Fruit fly (Drosophila melanogaster) whole organism, prepupa: ENCODE data around the gene Alp11.

Source experiments
- Blimp-1 ChIP-seq: fragments of 200-800 bp; sonication (Bioruptor generic); optimal IDR thresholded peaks from 3 replicates; lab custom pipeline; 2017; ENCODE audit warnings: missing biosample characterization, missing genetic modification characterization, mild to moderate bottlenecking, moderate library complexity, missing genetic modification reagents
- CG10631 ChIP-seq: fragments of 200-800 bp; sonication (Bioruptor generic); optimal IDR thresholded peaks from 2 replicates; lab custom pipeline; 2016; ENCODE audit warnings: missing biosample characterization, missing genetic modification characterization
- CG10669 ChIP-seq: fragments of 200-800 bp; sonication (Bioruptor generic); optimal IDR thresholded peaks from 3 replicates; lab custom pipeline; 2018; ENCODE audit warnings: missing biosample characterization, mild to moderate bottlenecking, missing genetic modification characterization, moderate library complexity
- CG11762 ChIP-seq: fragments of 200-800 bp; sonication (Bioruptor generic); optimal IDR thresholded peaks from 3 replicates; lab custom pipeline; 2016; ENCODE audit warnings: missing biosample characterization, missing genetic modification characterization; ENCODE audit not compliant: insufficient read depth
- CG11902 ChIP-seq: fragments of 200-800 bp; sonication (Bioruptor generic); optimal IDR thresholded peaks from 3 replicates; lab custom pipeline; 2016; ENCODE audit warnings: missing biosample characterization, missing genetic modification characterization
- CG15336 ChIP-seq: fragments of 200-800 bp; sonication (Bioruptor generic); IDR thresholded peaks from 2 replicates; pipeline ENCODE4 v1.3.6; 2022; ENCODE audit warnings: missing biosample characterization, missing genetic modification characterization
- CG1621 ChIP-seq: fragments of 200-800 bp; sonication (Bioruptor generic); optimal IDR thresholded peaks from 3 replicates; lab custom pipeline; 2018; ENCODE audit warnings: missing biosample characterization, mild to moderate bottlenecking, missing genetic modification characterization
- CG16779 ChIP-seq: fragments of 200-800 bp; sonication (Bioruptor generic); optimal IDR thresholded peaks from 3 replicates; lab custom pipeline; 2017; ENCODE audit warnings: missing biosample characterization, mild to moderate bottlenecking, missing genetic modification characterization
- CG3032 ChIP-seq: fragments of 200-800 bp; optimal IDR thresholded peaks from 2 replicates; lab custom pipeline; 2019; ENCODE audit warnings: missing biosample characterization, mild to moderate bottlenecking, missing genetic modification characterization, moderate library complexity
- CG31627 ChIP-seq: fragments of 200-800 bp; sonication (Bioruptor generic); optimal IDR thresholded peaks from 3 replicates; lab custom pipeline; 2016; ENCODE audit warnings: missing biosample characterization, missing genetic modification characterization
- CG32006 ChIP-seq: fragments of 200-800 bp; sonication (Bioruptor generic); optimal IDR thresholded peaks from 3 replicates; lab custom pipeline; 2017; ENCODE audit warnings: missing biosample characterization, mild to moderate bottlenecking, missing genetic modification characterization
- CG34406 ChIP-seq: fragments of 200-800 bp; sonication (Bioruptor generic); optimal IDR thresholded peaks from 3 replicates; lab custom pipeline; 2016; ENCODE audit warnings: missing biosample characterization, missing genetic modification characterization
- CG3919 ChIP-seq: fragments of 200-800 bp; sonication (Bioruptor generic); optimal IDR thresholded peaks from 3 replicates; lab custom pipeline; 2016; ENCODE audit warnings: missing biosample characterization, missing genetic modification characterization
- CG4318 ChIP-seq: fragments of 200-800 bp; sonication (Bioruptor generic); optimal IDR thresholded peaks from 3 replicates; lab custom pipeline; 2017; ENCODE audit warnings: missing biosample characterization, mild to moderate bottlenecking, missing genetic modification characterization
- CG6163 ChIP-seq: fragments of 200-800 bp; sonication (Bioruptor generic); IDR thresholded peaks from 3 replicates; pipeline ENCODE4 v1.3.6; 2022; ENCODE audit warnings: missing biosample characterization, missing genetic modification characterization
- CG6276 ChIP-seq: fragments of 200-800 bp; sonication (Bioruptor generic); optimal IDR thresholded peaks from 2 replicates; lab custom pipeline; 2017; ENCODE audit warnings: missing biosample characterization, mild to moderate bottlenecking, missing genetic modification characterization
- CG6808 ChIP-seq: fragments of 200-800 bp; sonication (Bioruptor generic); optimal IDR thresholded peaks from 3 replicates; lab custom pipeline; 2017; ENCODE audit warnings: missing biosample characterization, missing genetic modification characterization, mild to moderate bottlenecking, moderate library complexity, missing genetic modification reagents
- CG6854 ChIP-seq: fragments of 200-800 bp; sonication (Bioruptor generic); optimal IDR thresholded peaks from 2 replicates; lab custom pipeline; 2017; ENCODE audit warnings: missing biosample characterization, mild to moderate bottlenecking, missing genetic modification characterization
- CG7368 ChIP-seq: fragments of 200-800 bp; sonication (Bioruptor generic); optimal IDR thresholded peaks from 3 replicates; lab custom pipeline; 2016; ENCODE audit warnings: missing biosample characterization, missing genetic modification characterization
- CG8119 ChIP-seq: fragments of 200-800 bp; sonication (Bioruptor generic); IDR thresholded peaks from 3 replicates; pipeline ENCODE4 v1.3.6; 2022; ENCODE audit warnings: missing biosample characterization, missing genetic modification characterization
- CG8632 ChIP-seq: fragments of 200-800 bp; sonication (Bioruptor generic); optimal IDR thresholded peaks from 3 replicates; lab custom pipeline; 2016; ENCODE audit warnings: missing biosample characterization, missing genetic modification characterization
- CG9139 ChIP-seq: fragments of 200-800 bp; sonication (Bioruptor generic); optimal IDR thresholded peaks from 3 replicates; lab custom pipeline; 2017; ENCODE audit warnings: missing biosample characterization, mild to moderate bottlenecking, missing genetic modification characterization
- Eip75B ChIP-seq: fragments of 200-800 bp; sonication (Bioruptor generic); optimal IDR thresholded peaks from 3 replicates; lab custom pipeline; 2016; ENCODE audit warnings: missing biosample characterization, missing genetic modification characterization
- Eip93F ChIP-seq: fragments of 200-800 bp; sonication (Bioruptor generic); optimal IDR thresholded peaks from 2 replicates; lab custom pipeline; 2016; ENCODE audit warnings: missing biosample characterization, mild to moderate bottlenecking, missing genetic modification characterization
- Ets21C ChIP-seq: fragments of 200-800 bp; sonication (Bioruptor generic); optimal IDR thresholded peaks from 3 replicates; lab custom pipeline; 2016; ENCODE audit warnings: missing biosample characterization, missing genetic modification characterization
- Hr38 ChIP-seq: sonication (Bioruptor generic); optimal IDR thresholded peaks from 2 replicates; lab custom pipeline; 2016; ENCODE audit warnings: missing biosample characterization, missing genetic modification characterization
- Hr39 ChIP-seq: fragments of 200-800 bp; sonication (Bioruptor generic); optimal IDR thresholded peaks from 2 replicates; lab custom pipeline; 2016; ENCODE audit warnings: missing biosample characterization, missing genetic modification characterization
- Hr4 ChIP-seq: fragments of 200-800 bp; sonication (Bioruptor generic); optimal IDR thresholded peaks from 3 replicates; lab custom pipeline; 2016; ENCODE audit warnings: missing biosample characterization, missing genetic modification characterization
- Lpt ChIP-seq: fragments of 200-800 bp; sonication (Bioruptor generic); optimal IDR thresholded peaks from 3 replicates; lab custom pipeline; 2016; ENCODE audit warnings: missing biosample characterization, missing genetic modification characterization
- OdsH ChIP-seq: fragments of 200-800 bp; sonication (Bioruptor generic); optimal IDR thresholded peaks from 3 replicates; lab custom pipeline; 2016; ENCODE audit warnings: missing biosample characterization, missing genetic modification characterization
- Sox14 ChIP-seq: fragments of 200-800 bp; sonication (Bioruptor generic); optimal IDR thresholded peaks from 3 replicates; lab custom pipeline; 2016; ENCODE audit warnings: missing biosample characterization, missing genetic modification characterization
- Sox15 ChIP-seq: fragments of 200-800 bp; sonication (Bioruptor generic); optimal IDR thresholded peaks from 3 replicates; lab custom pipeline; 2016; ENCODE audit warnings: missing biosample characterization, missing genetic modification characterization
- achi ChIP-seq: fragments of 200-800 bp; sonication (Bioruptor generic); optimal IDR thresholded peaks from 3 replicates; lab custom pipeline; 2016; ENCODE audit warnings: missing biosample characterization, missing genetic modification characterization
- acj6 ChIP-seq: fragments of 200-800 bp; sonication (Bioruptor generic); optimal IDR thresholded peaks from 3 replicates; lab custom pipeline; 2016; ENCODE audit warnings: missing biosample characterization, missing genetic modification characterization
- cyc ChIP-seq: fragments of 200-800 bp; sonication (Bioruptor generic); optimal IDR thresholded peaks from 3 replicates; lab custom pipeline; 2016; ENCODE audit warnings: missing biosample characterization, missing genetic modification characterization
- dac ChIP-seq: fragments of 200-800 bp; sonication (Bioruptor generic); optimal IDR thresholded peaks from 2 replicates; lab custom pipeline; 2017; ENCODE audit warnings: missing biosample characterization, mild to moderate bottlenecking, missing genetic modification characterization
- fkh ChIP-seq: fragments of 200-800 bp; sonication (Bioruptor generic); optimal IDR thresholded peaks from 3 replicates; lab custom pipeline; 2017; ENCODE audit warnings: missing biosample characterization, mild to moderate bottlenecking, missing genetic modification characterization, moderate library complexity
- net ChIP-seq: fragments of 200-800 bp; sonication (Bioruptor generic); optimal IDR thresholded peaks from 3 replicates; lab custom pipeline; 2016; ENCODE audit warnings: missing biosample characterization, missing genetic modification characterization
- pdm3 ChIP-seq: fragments of 200-800 bp; sonication (Bioruptor generic); optimal IDR thresholded peaks from 3 replicates; lab custom pipeline; 2016; ENCODE audit warnings: missing biosample characterization, missing genetic modification characterization
- salr ChIP-seq, 2 experiments: fragments of 200-800 bp; sonication (Bioruptor generic); optimal IDR thresholded peaks; 3 replicates each; lab custom pipeline; 2016 to 2018; ENCODE audit warnings: missing biosample characterization in 2 of 2, missing genetic modification characterization in 2 of 2, mild to moderate bottlenecking in 1 of 2
- spab ChIP-seq: fragments of 200-800 bp; sonication (Bioruptor generic); optimal IDR thresholded peaks from 2 replicates; lab custom pipeline; 2017; ENCODE audit warnings: missing biosample characterization, mild to moderate bottlenecking, missing genetic modification characterization, missing genetic modification reagents
- topi ChIP-seq: fragments of 200-800 bp; sonication (Bioruptor generic); optimal IDR thresholded peaks from 3 replicates; lab custom pipeline; 2016; ENCODE audit warnings: missing biosample characterization, missing genetic modification characterization
- vri ChIP-seq: fragments of 200-800 bp; sonication (Bioruptor generic); optimal IDR thresholded peaks from 3 replicates; lab custom pipeline; 2016; ENCODE audit warnings: missing biosample characterization, mild to moderate bottlenecking, missing genetic modification characterization

Gene Alp11

DNA sequence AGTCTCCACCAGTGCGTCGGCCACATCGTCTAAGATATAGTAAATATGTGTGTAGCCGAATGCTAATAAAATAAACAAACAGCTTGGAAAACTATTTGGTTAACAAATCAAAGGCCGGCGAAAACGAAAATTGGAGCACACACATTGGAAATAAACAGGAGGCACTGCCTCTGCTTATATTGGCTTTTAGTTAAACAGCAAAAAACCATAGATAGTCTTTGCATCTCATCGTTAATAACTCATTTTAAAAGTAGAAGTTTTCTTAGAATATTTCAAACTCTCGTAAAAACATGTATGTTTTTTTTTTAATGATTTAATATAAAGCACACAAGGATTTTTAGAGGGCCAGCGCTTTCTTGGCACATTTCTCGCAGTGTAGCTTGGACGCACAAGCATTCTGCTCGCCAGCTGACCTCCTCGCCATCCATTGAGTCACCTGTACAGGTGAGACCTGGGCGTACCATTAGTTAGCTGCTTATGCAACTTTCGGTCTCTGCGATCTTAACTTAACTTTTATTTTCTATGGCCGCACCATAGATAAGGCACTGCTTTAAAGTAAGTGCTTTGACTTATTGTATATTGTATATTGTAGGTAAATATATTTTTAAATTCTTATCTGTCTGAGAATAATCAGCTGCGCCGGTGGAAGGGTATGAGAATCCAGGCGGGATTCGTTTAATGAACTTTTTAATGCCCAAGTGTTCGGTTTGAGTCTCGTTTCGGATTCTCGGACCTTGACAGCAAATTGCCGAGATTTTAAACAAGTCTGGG is 4.4 kb downstream of the Alp11 start (continued):
- TF ChIP-seq vri (GFP tag; lab: Kevin White, UChicago) (peak; percentile 34), CG3032 (tag; lab: Kevin White, UChicago) (no peak), Blimp-1 (GFP tag; lab: Kevin White, UChicago) (no peak), CG6276 (no peak), cyc (GFP tag; lab: Kevin White, UChicago) (no peak), CG6163 (GFP tag; lab: Robert Waterston, UW) (peak; percentile 22; the same call in 1 of the 3 replicates), CG10631 (GFP tag; lab: Kevin White, UChicago) (no peak), Lpt (no peak), CG4318 (GFP tag; lab: Kevin White, UChicago) (peak; percentile 11), CG9139 (GFP tag; lab: Kevin White, UChicago) (no peak), CG8632 (no peak), fkh (GFP tag; lab: Kevin White, UChicago) (peak; percentile 66), CG15336 (GFP tag; lab: Robert Waterston, UW) (peak; percentile 35; the same call in 1 of the 2 replicates), acj6 (GFP tag; lab: Kevin White, UChicago) (no peak), Eip75B (GFP tag; lab: Kevin White, UChicago) (no peak), Eip93F (GFP tag; lab: Kevin White, UChicago) (no peak), achi (GFP tag; lab: Kevin White, UChicago) (no peak), CG16779 (tag; lab: Kevin White, UChicago) (no peak), CG6854 (GFP tag; lab: Kevin White, UChicago) (no peak), Sox15 (GFP tag; lab: Kevin White, UChicago) (no peak), CG7368 (no peak), Hr39 (GFP tag; lab: Kevin White, UChicago) (no peak), topi (GFP tag; lab: Kevin White, UChicago) (peak; percentile 5), CG3919 (no peak), CG11902 (GFP tag; lab: Kevin White, UChicago) (no peak), CG34406 (no peak), CG31627 (no peak), spab (GFP tag; lab: Kevin White, UChicago) (no peak), CG10669 (GFP tag; lab: Kevin White, UChicago) (no peak)

dm6 chrX:15592822-15593476 is 5.4 kb downstream of the Alp11 start:
- no peak for TF ChIP-seq CG34406
- TF ChIP-seq fkh (GFP tag; lab: Kevin White, UChicago): peak; percentile 20
- TF ChIP-seq vri (GFP tag; lab: Kevin White, UChicago): peak; percentile 51

DNA sequence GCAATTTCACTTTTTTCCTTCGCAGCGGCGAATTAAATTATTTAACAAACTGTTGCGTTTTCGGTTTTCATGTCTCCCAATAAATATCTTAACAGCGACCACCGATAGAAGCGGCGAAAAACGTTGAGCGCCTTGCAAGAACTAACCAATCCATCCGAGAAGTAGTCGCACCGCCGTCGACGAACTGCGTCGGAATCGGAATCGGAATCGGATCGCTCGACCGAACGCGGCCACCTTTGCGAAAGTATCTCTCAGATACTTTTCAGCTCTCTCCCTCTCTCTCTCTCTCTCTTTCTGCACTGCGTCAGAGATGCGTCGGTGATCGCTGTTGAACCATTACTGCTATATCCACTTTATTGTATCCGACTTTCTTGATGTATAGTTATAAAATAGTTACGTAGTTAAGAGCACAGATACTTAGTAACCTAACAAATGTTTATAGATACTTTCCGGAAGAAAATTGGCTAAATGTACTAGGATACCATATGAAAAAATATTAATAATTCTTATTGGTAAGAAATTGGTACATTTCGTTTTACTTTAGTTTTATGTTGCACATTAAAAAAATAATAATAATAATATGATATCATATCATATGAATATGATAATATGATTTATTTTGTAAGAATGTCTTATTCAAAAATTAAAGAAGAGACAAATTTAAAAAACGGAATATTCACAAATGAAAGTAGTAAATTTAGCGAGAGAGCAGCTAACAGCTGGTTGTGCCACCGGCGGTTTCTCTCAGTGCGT is 6.1 kb downstream of the Alp11 start, which contains the start of gene Chsy:
Gene Chsy (minus strand): TSS at position 58 of the 753 bp plus-strand sequence.
- TF ChIP-seq CG34406 (no peak), achi (GFP tag; lab: Kevin White, UChicago) (peak; percentile 17), dac (GFP tag; lab: Kevin White, UChicago) (no peak), Sox14 (GFP tag; lab: Kevin White, UChicago) (no peak), Hr38 (no peak), net (GFP tag; lab: Kevin White, UChicago) (no peak), Ets21C (GFP tag; lab: Kevin White, UChicago) (no peak), CG32006 (GFP tag; lab: Kevin White, UChicago) (peak; percentile 46), CG10631 (GFP tag; lab: Kevin White, UChicago) (peak; percentile 44), Hr4 (GFP tag; lab: Kevin White, UChicago) (no peak), fkh (GFP tag; lab: Kevin White, UChicago) (no peak), OdsH (GFP tag; lab: Kevin White, UChicago) (peak; percentile 6), Blimp-1 (GFP tag; lab: Kevin White, UChicago) (no peak), CG3919 (no peak), CG8119 (peak; percentile 36; the same call in 1 of the 3 replicates), CG16779 (tag; lab: Kevin White, UChicago) (peak; percentile 9), Eip75B (GFP tag; lab: Kevin White, UChicago) (no peak), Lpt (no peak), salr (GFP tag; optimal IDR thresholded peaks at IDR 0.05; lab: Kevin White, UChicago) (peak in 1 of 2 experiments; percentile 36), CG3032 (tag; lab: Kevin White, UChicago) (no peak), CG11762 (GFP tag; lab: Kevin White, UChicago) (no peak), CG1621 (tag; lab: Kevin White, UChicago) (no peak), Sox15 (GFP tag; lab: Kevin White, UChicago) (no peak), pdm3 (no peak), CG6808 (peak; percentile 36)
